Worm (Caenorhabditis elegans): Measurements from ENCODE around the gene T02B11.4.
"Not testable (repeated sequence)": the region's sequence is repeated elsewhere in the genome, so short reads cannot be mapped to it uniquely, and the experiment has no call there.

T02B11.4 gene

ce11 chrV:899087-899486, 28.2 kb upstream of the T02B11.4 start, which contains the start of gene nas-32:
nas-32 (minus strand) TSS chrV:899187.
- no peak for TF ChIP-seq ztf-4 (tag; optimal IDR thresholded peaks at IDR 0.05)
- no peak for TF ChIP-seq nhr-237 (tag; optimal IDR thresholded peaks at IDR 0.05)
- TF ChIP-seq lin-15B (tag; optimal IDR thresholded peaks at IDR 0.05): no peak
- no peak for TF ChIP-seq nhr-77 (tag; optimal IDR thresholded peaks at IDR 0.05)
- no peak for TF ChIP-seq zag-1 (tag; optimal IDR thresholded peaks at IDR 0.05)
- no peak for TF ChIP-seq fkh-2 (tag; optimal IDR thresholded peaks at IDR 0.05)
- TF ChIP-seq ZK546.5 (tag; optimal IDR thresholded peaks at IDR 0.05): no peak
- no peak for TF ChIP-seq nhr-23 (tag; optimal IDR thresholded peaks at IDR 0.05)
- no peak for TF ChIP-seq elt-3 (tag; optimal IDR thresholded peaks at IDR 0.05)
- no peak for TF ChIP-seq elt-1 (tag; optimal IDR thresholded peaks at IDR 0.05)
- TF ChIP-seq snpc-4 (tag; optimal IDR thresholded peaks at IDR 0.05): no peak
- no peak for TF ChIP-seq unc-62 (GFP tag; optimal IDR thresholded peaks at IDR 0.05)
- TF ChIP-seq sea-2 (GFP tag; optimal IDR thresholded peaks at IDR 0.05): no peak
- no peak for TF ChIP-seq ztf-11 (tag; optimal IDR thresholded peaks at IDR 0.05)
- TF ChIP-seq aly-2 (tag; optimal IDR thresholded peaks at IDR 0.05): no peak
- TF ChIP-seq eor-1 (tag; optimal IDR thresholded peaks at IDR 0.05): no peak
- TF ChIP-seq ama-1 (optimal IDR thresholded peaks at IDR 0.05): no peak
- TF ChIP-seq nhr-43 (tag; optimal IDR thresholded peaks at IDR 0.05; ENCODE audit: poor library complexity, severe bottlenecking): no peak

- TF ChIP-seq lin-15B (tag; optimal IDR thresholded peaks at IDR 0.05) (no peak), nhr-76 (tag; optimal IDR thresholded peaks at IDR 0.05) (no peak), pha-4 (tag; optimal IDR thresholded peaks at IDR 0.05) (no peak), tbx-2 (tag; optimal IDR thresholded peaks at IDR 0.05) (no peak), nhr-77 (tag; optimal IDR thresholded peaks at IDR 0.05) (no peak), snpc-4 (tag; optimal IDR thresholded peaks at IDR 0.05) (no peak), ceh-28 (tag; optimal IDR thresholded peaks at IDR 0.05) (no peak), fkh-2 (tag; optimal IDR thresholded peaks at IDR 0.05) (no peak)
These were observed 22.6 kb upstream of the T02B11.4 start, which contains the start of the genes srlf-23 and srlf-20 for ce11 chrV:893437-894018. srlf-23 (minus strand) TSS chrV:893537. srlf-20 (plus strand) TSS chrV:893968.

ce11 chrV:890835-891234, 19.9 kb upstream of the T02B11.4 start, which contains the start of gene srlf-22:
srlf-22 (plus strand) TSS chrV:891135.
- not testable (repeated sequence) for TF ChIP-seq daf-12, pqm-1, elt-2 (tag; optimal IDR thresholded peaks at IDR 0.05)

DNA sequence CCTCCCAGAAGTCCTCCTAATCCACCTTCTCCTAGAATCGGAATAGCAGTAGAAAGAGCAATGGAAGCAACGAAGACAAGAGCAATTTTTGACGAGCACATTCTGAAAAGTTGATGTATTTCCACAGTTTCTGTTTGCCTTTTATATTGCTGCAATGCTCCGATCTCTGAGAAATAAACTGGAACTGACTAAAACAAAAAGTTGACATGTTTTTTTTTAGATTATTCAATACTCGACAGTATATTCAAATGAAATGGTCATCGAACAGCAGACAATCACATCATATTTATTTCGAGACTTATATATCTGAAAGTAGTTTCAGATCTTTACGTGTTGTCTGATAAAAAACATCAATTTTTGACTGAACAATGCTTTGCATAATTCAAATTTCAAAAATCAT, 19.5 kb upstream of the T02B11.4 start, which contains the start of gene srlf-21:
srlf-21 (minus strand) TSS at position 101 of the 400 bp plus-strand sequence.
- TF ChIP-seq ceh-16 (tag; optimal IDR thresholded peaks at IDR 0.05) (no peak), egl-5 (tag; optimal IDR thresholded peaks at IDR 0.05) (no peak), mml-1 (tag; optimal IDR thresholded peaks at IDR 0.05) (no peak), nhr-12 (tag; optimal IDR thresholded peaks at IDR 0.05) (no peak), zag-1 (tag; optimal IDR thresholded peaks at IDR 0.05) (no peak), fos-1 (tag; optimal IDR thresholded peaks at IDR 0.05) (no peak), unc-39 (tag; optimal IDR thresholded peaks at IDR 0.05) (no peak), elt-1 (tag; optimal IDR thresholded peaks at IDR 0.05) (no peak), nfya-1 (tag; optimal IDR thresholded peaks at IDR 0.05; ENCODE audit: insufficient read depth) (no peak), eor-1 (tag; optimal IDR thresholded peaks at IDR 0.05) (no peak), nhr-43 (tag; optimal IDR thresholded peaks at IDR 0.05; ENCODE audit: poor library complexity, severe bottlenecking) (no peak), ceh-28 (tag; optimal IDR thresholded peaks at IDR 0.05) (no peak), ceh-82 (tag; optimal IDR thresholded peaks at IDR 0.05) (no peak), elt-3 (tag; optimal IDR thresholded peaks at IDR 0.05) (no peak), nhr-67 (tag; optimal IDR thresholded peaks at IDR 0.05) (no peak)

- TF ChIP-seq lsy-12 (tag; optimal IDR thresholded peaks at IDR 0.05) (no peak), skn-1 (tag; optimal IDR thresholded peaks at IDR 0.05) (no peak), unc-39 (tag; optimal IDR thresholded peaks at IDR 0.05) (no peak), jun-1 (tag; optimal IDR thresholded peaks at IDR 0.05) (no peak), ztf-4 (tag; optimal IDR thresholded peaks at IDR 0.05) (no peak), tbx-2 (tag; optimal IDR thresholded peaks at IDR 0.05) (no peak), nhr-12 (tag; optimal IDR thresholded peaks at IDR 0.05) (no peak), ceh-82 (tag; optimal IDR thresholded peaks at IDR 0.05) (no peak), pqm-1 (tag; optimal IDR thresholded peaks at IDR 0.05) (no peak)
These were observed 18.3 kb upstream of the T02B11.4 start, which contains the start of gene T02B11.6 for ce11 chrV:889216-889615. T02B11.6 (minus strand) TSS chrV:889316.

Data from whole organism, L3 larva.